Worm (Caenorhabditis elegans) whole organism, L2 larva: Measurements from ENCODE around the gene rpn-1.

ENCODE experiments used
- egl-27 ChIP-seq: sonication (generic microtip); optimal IDR thresholded peaks from 3 replicates; lab custom pipeline; 2017; ENCODE audit warnings: missing biosample characterization, missing genetic modification reagents, missing genetic modification characterization
- lsy-2 ChIP-seq, 2 experiments: fragments of 150-350 bp in 1 of 2; sonication (generic microtip) in 1 of 2; optimal IDR thresholded peaks; 2 replicates each; lab custom pipeline; 2014 to 2017; ENCODE audit warnings: missing biosample characterization in 2 of 2, missing genetic modification characterization in 2 of 2
- mab-5 ChIP-seq: fragments of 150-350 bp; optimal IDR thresholded peaks from 2 replicates; lab custom pipeline; 2014; ENCODE audit warnings: missing biosample characterization, missing genetic modification characterization
- sma-9 ChIP-seq, 2 experiments: fragments of 150-350 bp in 1 of 2; sonication (generic microtip) in 1 of 2; optimal IDR thresholded peaks; 2 replicates each; lab custom pipeline; 2014 to 2016; ENCODE audit warnings: missing genetic modification characterization in 2 of 2, mild to moderate bottlenecking in 1 of 2, missing biosample characterization in 1 of 2, missing compliant biosample characterization in 1 of 2, missing genetic modification reagents in 1 of 2, moderate library complexity in 1 of 2
- zag-1 ChIP-seq: fragments of 150-350 bp; optimal IDR thresholded peaks from 2 replicates; lab custom pipeline; 2014; ENCODE audit warnings: missing biosample characterization, missing genetic modification characterization
- ztf-11 ChIP-seq: sonication (generic microtip); optimal IDR thresholded peaks from 2 replicates; lab custom pipeline; 2017; ENCODE audit warnings: missing biosample characterization, missing genetic modification characterization
- ztf-4 ChIP-seq: fragments of 150-350 bp; optimal IDR thresholded peaks from 2 replicates; lab custom pipeline; 2014; ENCODE audit warnings: missing biosample characterization, missing genetic modification characterization

ce11 chrIV:6878912-6879554 lies 30.7 kb downstream of the rpn-1 start:
- TF ChIP-seq mab-5 (no peak), zag-1 (tag; lab: Kevin White, UChicago) (peak; percentile 35), egl-27 (tag; lab: Kevin White, UChicago) (peak; percentile 87), ztf-4 (no peak), lsy-2 (tag; optimal IDR thresholded peaks at IDR 0.05; lab: Kevin White, UChicago) (peak in 1 of 2 experiments; percentile 79), ztf-11 (tag; lab: Kevin White, UChicago) (no peak), sma-9 (GFP tag; optimal IDR thresholded peaks at IDR 0.05; lab: Kevin White, UChicago) (peak; percentile 99), sma-9 (tag; optimal IDR thresholded peaks at IDR 0.05; lab: Kevin White, UChicago) (no peak)
